Fruit fly (Drosophila melanogaster) whole organism, wandering third instar larva: ENCODE measurements around the gene CG2871.

ENCODE experiments used
- Abd-B ChIP-seq: fragments of >200 bp; optimal IDR thresholded peaks from 2 replicates; lab custom pipeline; 2017; ENCODE audit warnings: missing biosample characterization, missing genetic modification characterization
- CG9705 ChIP-seq: fragments of 200-800 bp; sonication (Bioruptor generic); optimal IDR thresholded peaks from 2 replicates; lab custom pipeline; 2018; ENCODE audit warnings: missing biosample characterization, mild to moderate bottlenecking, missing genetic modification characterization
- CrebA ChIP-seq: fragments of 200-800 bp; sonication (Bioruptor generic); optimal IDR thresholded peaks from 2 replicates; lab custom pipeline; 2016; ENCODE audit warnings: missing biosample characterization, mild to moderate bottlenecking, missing genetic modification characterization, borderline replicate concordance
- Dif ChIP-seq: fragments of 200-275, 200-300 bp; sonication (Bioruptor generic); optimal IDR thresholded peaks from 2 replicates; lab custom pipeline; 2018; ENCODE audit warnings: missing biosample characterization, missing genetic modification characterization; ENCODE audit not compliant: partially characterized antibody
- GATAd ChIP-seq: sonication (Bioruptor generic); optimal IDR thresholded peaks from 2 replicates; lab custom pipeline; 2016; ENCODE audit warnings: missing biosample characterization, missing genetic modification characterization
- HLH106 ChIP-seq: fragments of 200-800 bp; optimal IDR thresholded peaks from 3 replicates; lab custom pipeline; 2019; ENCODE audit warnings: missing biosample characterization, mild to moderate bottlenecking, missing genetic modification characterization, moderate library complexity
- Hnf4 ChIP-seq: fragments of 200-800 bp; sonication (Bioruptor generic); optimal IDR thresholded peaks from 2 replicates; lab custom pipeline; 2016; ENCODE audit warnings: missing biosample characterization, mild to moderate bottlenecking, missing genetic modification characterization
- Hr78 ChIP-seq: fragments of >200 bp; optimal IDR thresholded peaks from 2 replicates; lab custom pipeline; 2017; ENCODE audit warnings: missing biosample characterization, missing genetic modification characterization
- Hr83 ChIP-seq: fragments of 200-300 bp; sonication (Bioruptor generic); optimal IDR thresholded peaks from 2 replicates; lab custom pipeline; 2016; ENCODE audit warnings: missing biosample characterization, mild to moderate bottlenecking, missing genetic modification characterization, moderate library complexity; ENCODE audit not compliant: poor library complexity, severe bottlenecking
- Jra ChIP-seq: sonication (Bioruptor generic); optimal IDR thresholded peaks from 2 replicates; lab custom pipeline; 2016; ENCODE audit warnings: missing biosample characterization, missing genetic modification characterization
- Mio ChIP-seq: sonication (Bioruptor generic); optimal IDR thresholded peaks from 2 replicates; lab custom pipeline; 2016; ENCODE audit warnings: missing biosample characterization, missing genetic modification characterization
- N ChIP-seq: fragments of >200 bp; optimal IDR thresholded peaks from 2 replicates; lab custom pipeline; 2018; ENCODE audit warnings: missing biosample characterization, missing external identifiers, missing genetic modification characterization
- OdsH ChIP-seq: fragments of 200-800 bp; sonication (Bioruptor generic); optimal IDR thresholded peaks from 2 replicates; lab custom pipeline; 2016; ENCODE audit warnings: missing biosample characterization, mild to moderate bottlenecking, missing genetic modification characterization
- Rel ChIP-seq, 2 experiments: fragments of 200-800 bp; sonication (Bioruptor generic) in 1 of 2; optimal IDR thresholded peaks; 2 replicates in 1 of 2; 3 replicates in 1 of 2; lab custom pipeline; 2016 to 2019; ENCODE audit warnings: mild to moderate bottlenecking in 2 of 2, missing biosample characterization in 2 of 2, missing genetic modification characterization in 2 of 2, moderate library complexity in 1 of 2
- Sp1 ChIP-seq: fragments of 200-800 bp; sonication (Bioruptor generic); optimal IDR thresholded peaks from 3 replicates; lab custom pipeline; 2019; ENCODE audit warnings: missing biosample characterization, mild to moderate bottlenecking, missing genetic modification characterization, moderate library complexity
- Vsx2 ChIP-seq: fragments of 200-300, 225-300 bp; sonication (Bioruptor generic); optimal IDR thresholded peaks from 2 replicates; lab custom pipeline; 2018; ENCODE audit warnings: missing biosample characterization, missing genetic modification characterization; ENCODE audit not compliant: partially characterized antibody
- br ChIP-seq: fragments of 200-800 bp; sonication (Bioruptor generic); optimal IDR thresholded peaks from 2 replicates; lab custom pipeline; 2016; ENCODE audit warnings: missing biosample characterization, missing genetic modification characterization
- brk ChIP-seq: fragments of 200-800 bp; sonication (Bioruptor generic); optimal IDR thresholded peaks from 2 replicates; lab custom pipeline; 2016; ENCODE audit warnings: missing biosample characterization, mild to moderate bottlenecking, missing genetic modification characterization
- dl ChIP-seq, 2 experiments: fragments of 175-275, 200-275 bp in 1 of 2; fragments of 200-275 bp in 1 of 2; sonication (Bioruptor generic); optimal IDR thresholded peaks; lab custom pipeline; 2018; ENCODE audit warnings: mild to moderate bottlenecking in 2 of 2, missing biosample characterization in 2 of 2, missing genetic modification characterization in 2 of 2, moderate library complexity in 2 of 2; ENCODE audit not compliant: partially characterized antibody in 2 of 2, insufficient read depth in 1 of 2
- dmrt93B ChIP-seq: fragments of 200-800 bp; sonication (Bioruptor generic); optimal IDR thresholded peaks from 2 replicates; lab custom pipeline; 2018; ENCODE audit warnings: missing biosample characterization, mild to moderate bottlenecking, missing genetic modification characterization
- dsf ChIP-seq: sonication (Bioruptor generic); optimal IDR thresholded peaks from 2 replicates; lab custom pipeline; 2016; ENCODE audit warnings: missing biosample characterization, missing genetic modification characterization, borderline replicate concordance
- ey ChIP-seq: fragments of 200-800 bp; sonication (Bioruptor generic); optimal IDR thresholded peaks from 2 replicates; lab custom pipeline; 2016; ENCODE audit warnings: missing biosample characterization, missing genetic modification characterization
- foxo ChIP-seq, 2 experiments: fragments of 200-800 bp; sonication (Bioruptor generic); optimal IDR thresholded peaks; 2 replicates in 1 of 2; 3 replicates in 1 of 2; lab custom pipeline; 2016 to 2017; ENCODE audit warnings: missing biosample characterization in 2 of 2, missing genetic modification characterization in 2 of 2
- fru ChIP-seq: fragments of 200-800 bp; sonication (Bioruptor generic); optimal IDR thresholded peaks from 3 replicates; lab custom pipeline; 2016; ENCODE audit warnings: missing biosample characterization, mild to moderate bottlenecking, missing genetic modification characterization
- h ChIP-seq: fragments of 200-800 bp; sonication (Bioruptor generic); optimal IDR thresholded peaks from 3 replicates; lab custom pipeline; 2016; ENCODE audit warnings: missing biosample characterization, mild to moderate bottlenecking, missing genetic modification characterization
- jim ChIP-seq: fragments of 175-275, 200-325 bp; sonication (Bioruptor generic); optimal IDR thresholded peaks from 2 replicates; lab custom pipeline; 2016; ENCODE audit warnings: missing biosample characterization, mild to moderate bottlenecking, missing genetic modification characterization
- lola ChIP-seq: fragments of >200 bp; optimal IDR thresholded peaks from 2 replicates; lab custom pipeline; 2017; ENCODE audit warnings: missing biosample characterization, missing genetic modification characterization
- pan ChIP-seq: fragments of >200 bp; optimal IDR thresholded peaks from 2 replicates; lab custom pipeline; 2017
- sv ChIP-seq: fragments of 200-800 bp; sonication (Bioruptor generic); optimal IDR thresholded peaks from 3 replicates; lab custom pipeline; 2016; ENCODE audit warnings: missing biosample characterization, missing genetic modification characterization
- tai ChIP-seq: sonication (Bioruptor generic); optimal IDR thresholded peaks from 2 replicates; lab custom pipeline; 2016; ENCODE audit warnings: missing biosample characterization, missing genetic modification characterization
- usp ChIP-seq: fragments of >200 bp; optimal IDR thresholded peaks from 2 replicates; lab custom pipeline; 2017; ENCODE audit warnings: missing biosample characterization, missing genetic modification characterization
- woc ChIP-seq: sonication (Bioruptor generic); optimal IDR thresholded peaks from 2 replicates; lab custom pipeline; 2016; ENCODE audit warnings: missing biosample characterization, mild to moderate bottlenecking, missing genetic modification characterization

CG2871 gene

dm6 chrX:4777275-4777674, at the start of gene CG2871:
Gene CG2871, minus strand, starts transcription at chrX:4777375.
- TF ChIP-seq dl (GFP tag; optimal IDR thresholded peaks at IDR 0.05; lab: Kevin White, UChicago; ENCODE audit: insufficient read depth in 1 of 2, partially characterized antibody in 2 of 2) (no peak), tai (GFP tag; lab: Kevin White, UChicago) (no peak), Jra (GFP tag; lab: Kevin White, UChicago) (no peak), h (no peak), Sp1 (GFP tag; lab: Kevin White, UChicago) (no peak), OdsH (no peak), GATAd (GFP tag; lab: Kevin White, UChicago) (no peak), woc (no peak), Mio (no peak), usp (GFP tag; lab: Kevin White, UChicago) (no peak), Rel (GFP tag; optimal IDR thresholded peaks at IDR 0.05; lab: Kevin White, UChicago) (no peak), Rel (tag; optimal IDR thresholded peaks at IDR 0.05; lab: Kevin White, UChicago) (no peak), fru (no peak)

dm6 chrX:4825674-4826073, 48.5 kb upstream of the CG2871 start, which contains the start of gene CG12682:
Gene CG12682, plus strand, starts transcription at chrX:4825974.
- TF ChIP-seq fru: no peak
- TF ChIP-seq foxo (GFP tag; optimal IDR thresholded peaks at IDR 0.05; lab: Kevin White, UChicago): no peak
- TF ChIP-seq pan: no peak
- TF ChIP-seq usp (GFP tag; lab: Kevin White, UChicago): no peak
- no peak for TF ChIP-seq HLH106 (tag; lab: Kevin White, UChicago)
- TF ChIP-seq CrebA (GFP tag; lab: Kevin White, UChicago): no peak
- TF ChIP-seq Hr83 (GFP tag; lab: Kevin White, UChicago): no peak
- TF ChIP-seq dsf (GFP tag; lab: Kevin White, UChicago): no peak
- no peak for TF ChIP-seq sv (GFP tag; lab: Kevin White, UChicago)
- TF ChIP-seq Hr78 (GFP tag; lab: Kevin White, UChicago): no peak
- TF ChIP-seq br (GFP tag; lab: Kevin White, UChicago): no peak
- TF ChIP-seq Dif (GFP tag; lab: Kevin White, UChicago): no peak
- no peak for TF ChIP-seq woc
- TF ChIP-seq lola (GFP tag; lab: Kevin White, UChicago): no peak
- TF ChIP-seq Abd-B: no peak

DNA sequence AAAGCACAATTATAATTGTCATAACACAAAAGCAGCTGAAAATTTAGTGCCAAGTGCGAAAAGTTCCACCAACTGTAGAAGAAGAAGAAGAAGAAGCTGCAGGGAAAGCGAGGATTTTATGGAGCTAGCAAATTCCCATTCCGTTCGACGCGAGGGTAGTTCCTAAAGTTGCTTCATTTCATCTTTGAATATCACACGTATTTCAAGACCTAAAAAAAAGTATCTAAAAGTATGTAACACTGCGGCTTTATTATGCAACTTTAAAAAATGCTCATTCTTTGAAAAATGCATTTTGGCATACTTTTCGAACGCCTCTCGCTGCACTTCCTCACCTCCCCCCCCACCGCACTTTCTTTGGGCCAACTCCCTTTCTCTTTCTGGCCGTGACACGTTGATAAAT, 30.7 kb upstream of the CG2871 start:
- TF ChIP-seq Hnf4 (GFP tag; lab: Kevin White, UChicago) (no peak), jim (GFP tag; lab: Kevin White, UChicago) (no peak), dmrt93B (GFP tag; lab: Kevin White, UChicago) (no peak), Jra (GFP tag; lab: Kevin White, UChicago) (no peak), fru (no peak), CG9705 (GFP tag; lab: Kevin White, UChicago) (no peak), Sp1 (GFP tag; lab: Kevin White, UChicago) (no peak), lola (GFP tag; lab: Kevin White, UChicago) (no peak), woc (no peak)

DNA sequence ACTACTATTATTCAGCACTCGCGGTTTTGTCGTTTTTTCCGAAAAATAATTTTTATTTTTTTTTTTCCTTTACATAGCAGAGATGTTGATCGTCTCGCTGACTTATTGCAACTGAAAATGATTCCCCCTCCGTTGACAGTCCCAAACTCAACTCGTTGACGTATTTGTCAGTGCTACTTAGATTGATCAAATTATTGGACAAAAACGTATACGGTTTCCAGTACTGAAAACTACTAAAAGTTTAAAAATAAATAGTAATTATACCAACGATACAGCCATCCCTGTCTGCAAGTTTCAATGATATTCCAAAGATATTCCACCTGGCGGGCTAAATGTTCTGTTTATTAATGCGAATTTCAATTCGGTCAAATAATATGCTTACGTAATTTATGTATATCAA, 27.6 kb upstream of the CG2871 start, which contains the start of gene CG2861:
TSS of gene CG2861 (minus strand) at position 101 of the 400 bp plus-strand sequence.
- TF ChIP-seq dmrt93B (GFP tag; lab: Kevin White, UChicago) (no peak), Jra (GFP tag; lab: Kevin White, UChicago) (no peak), woc (no peak), ey (GFP tag; lab: Kevin White, UChicago) (no peak), fru (no peak), dl (GFP tag; optimal IDR thresholded peaks at IDR 0.05; lab: Kevin White, UChicago; ENCODE audit: insufficient read depth in 1 of 2, partially characterized antibody in 2 of 2) (no peak), Vsx2 (no peak), brk (GFP tag; lab: Kevin White, UChicago) (no peak), GATAd (GFP tag; lab: Kevin White, UChicago) (no peak), h (no peak), N (no peak), Sp1 (GFP tag; lab: Kevin White, UChicago) (no peak), CG9705 (GFP tag; lab: Kevin White, UChicago) (no peak)
